Fruit fly (Drosophila melanogaster) whole organism, embryonic: ENCODE measurements around the gene CG4382.

ENCODE experiments used
- Aef1 ChIP-seq: fragments of 200-800 bp; sonication (Bioruptor generic); IDR thresholded peaks from 3 replicates; pipeline ENCODE4 v1.3.6; 2022; ENCODE audit warnings: missing biosample characterization, missing genetic modification characterization
- Asciz ChIP-seq: fragments of 200-800 bp; sonication (Bioruptor generic); optimal IDR thresholded peaks from 2 replicates; lab custom pipeline; 2017; ENCODE audit warnings: missing biosample characterization, mild to moderate bottlenecking, missing genetic modification characterization, missing genetic modification reagents
- CG11560 ChIP-seq: fragments of 200-800 bp; sonication (Bioruptor generic); IDR thresholded peaks from 3 replicates; pipeline ENCODE4 v1.3.6; 2022; ENCODE audit warnings: missing biosample characterization, missing genetic modification characterization
- CG12104 ChIP-seq: fragments of 200-800 bp; sonication (Bioruptor generic); optimal IDR thresholded peaks from 3 replicates; lab custom pipeline; 2016; ENCODE audit warnings: missing biosample characterization, missing genetic modification characterization
- CG12942 ChIP-seq: fragments of 200-800 bp; sonication (Bioruptor generic); optimal IDR thresholded peaks from 3 replicates; lab custom pipeline; 2016; ENCODE audit warnings: missing biosample characterization, missing genetic modification characterization
- CG13775 ChIP-seq: fragments of 200-800 bp; sonication (Bioruptor generic); optimal IDR thresholded peaks from 3 replicates; lab custom pipeline; 2017; ENCODE audit warnings: missing biosample characterization, mild to moderate bottlenecking, missing genetic modification characterization
- CG13894 ChIP-seq: fragments of 200-800 bp; sonication (Bioruptor generic); optimal IDR thresholded peaks from 3 replicates; lab custom pipeline; 2018; ENCODE audit warnings: missing biosample characterization, mild to moderate bottlenecking, missing genetic modification characterization, moderate library complexity
- CG14014 ChIP-seq: fragments of 200-800 bp; sonication (Bioruptor generic); IDR thresholded peaks from 2 replicates; pipeline ENCODE4 v1.3.6; 2022; ENCODE audit warnings: missing biosample characterization, missing genetic modification characterization
- CG14441 ChIP-seq: fragments of 200-800 bp; sonication (Bioruptor generic); IDR thresholded peaks from 2 replicates; pipeline ENCODE4 v1.3.6; 2022; ENCODE audit warnings: missing biosample characterization, missing genetic modification characterization
- CG18764 ChIP-seq: fragments of 200-800 bp; sonication (Bioruptor generic); optimal IDR thresholded peaks from 3 replicates; lab custom pipeline; 2016; ENCODE audit warnings: missing biosample characterization, missing genetic modification characterization
- CG31224 ChIP-seq: fragments of 200-800 bp; sonication (Bioruptor generic); IDR thresholded peaks from 2 replicates; pipeline ENCODE4 v1.3.6; 2022; ENCODE audit warnings: missing biosample characterization, missing genetic modification characterization
- CG31441 ChIP-seq: fragments of 200-800 bp; sonication (Bioruptor generic); IDR thresholded peaks from 2 replicates; pipeline ENCODE4 v1.3.6; 2022; ENCODE audit warnings: missing biosample characterization, missing genetic modification characterization
- CG3163 ChIP-seq: fragments of 200-800 bp; sonication (Bioruptor generic); optimal IDR thresholded peaks from 3 replicates; lab custom pipeline; 2016; ENCODE audit warnings: missing biosample characterization, missing genetic modification characterization
- CG3726 ChIP-seq: fragments of 200-800 bp; sonication (Bioruptor generic); IDR thresholded peaks from 3 replicates; pipeline ENCODE4, ENCODE4 v1.3.6; 2022; ENCODE audit warnings: missing biosample characterization, missing genetic modification characterization
- CG6254 ChIP-seq: fragments of 200-800 bp; sonication (Bioruptor generic); optimal IDR thresholded peaks from 3 replicates; lab custom pipeline; 2017; ENCODE audit warnings: mild to moderate bottlenecking, missing biosample characterization, missing genetic modification reagents, missing genetic modification characterization
- CG7271 ChIP-seq: fragments of 200-800 bp; sonication (Bioruptor generic); optimal IDR thresholded peaks from 2 replicates; lab custom pipeline; 2018; ENCODE audit warnings: missing biosample characterization, mild to moderate bottlenecking, missing genetic modification characterization, moderate library complexity
- CG7357 ChIP-seq: fragments of 200-800 bp; sonication (Bioruptor generic); IDR thresholded peaks from 3 replicates; pipeline ENCODE4 v1.3.6; 2022; ENCODE audit warnings: missing biosample characterization, missing genetic modification characterization
- CG8359 ChIP-seq: fragments of 200-800 bp; sonication (Bioruptor generic); optimal IDR thresholded peaks from 2 replicates; lab custom pipeline; 2017; ENCODE audit warnings: missing biosample characterization, mild to moderate bottlenecking, missing genetic modification characterization, borderline replicate concordance
- CG9215 ChIP-seq: fragments of 200-800 bp; sonication (Bioruptor generic); IDR thresholded peaks from 2 replicates; pipeline ENCODE4 v1.3.6; 2022; ENCODE audit warnings: missing biosample characterization, missing genetic modification characterization
- CrebB ChIP-seq: fragments of 200-800 bp; sonication (Bioruptor generic); optimal IDR thresholded peaks from 3 replicates; lab custom pipeline; 2018; ENCODE audit warnings: missing biosample characterization, mild to moderate bottlenecking, missing genetic modification characterization
- Dad ChIP-seq: fragments of 200-800 bp; sonication (Bioruptor generic); optimal IDR thresholded peaks from 3 replicates; lab custom pipeline; 2016; ENCODE audit warnings: missing biosample characterization, missing genetic modification characterization
- Drgx ChIP-seq: fragments of 200-800 bp; sonication (Bioruptor generic); IDR thresholded peaks from 2 replicates; pipeline ENCODE4 v1.3.6; 2022; ENCODE audit warnings: missing biosample characterization, missing genetic modification characterization
- Ets65A ChIP-seq: fragments of 200-800 bp; sonication (Bioruptor generic); peaks from one replicate; lab custom pipeline; 2016; ENCODE audit warnings: missing biosample characterization, missing genetic modification characterization
- Gug ChIP-seq: fragments of 200-800 bp; sonication (Bioruptor generic); IDR thresholded peaks from 4 replicates; pipeline ENCODE4 v1.3.6; 2022; ENCODE audit warnings: missing biosample characterization, missing genetic modification characterization
- HLH4C ChIP-seq: fragments of 200-800 bp; sonication (Bioruptor generic); IDR thresholded peaks from 3 replicates; pipeline ENCODE4 v1.3.6; 2022; ENCODE audit warnings: missing biosample characterization, missing genetic modification characterization; ENCODE audit not compliant: partially characterized antibody
- Hand ChIP-seq: fragments of 200-800 bp; sonication (Bioruptor generic); optimal IDR thresholded peaks from 2 replicates; lab custom pipeline; 2017; ENCODE audit warnings: mild to moderate bottlenecking, missing biosample characterization, missing genetic modification reagents, missing genetic modification characterization
- Hey ChIP-seq: fragments of 200-800 bp; sonication (Bioruptor generic); optimal IDR thresholded peaks from 3 replicates; lab custom pipeline; 2018; ENCODE audit warnings: missing biosample characterization, mild to moderate bottlenecking, missing genetic modification characterization
- Lhr ChIP-seq: fragments of 200-800 bp; sonication (Bioruptor generic); optimal IDR thresholded peaks from 3 replicates; lab custom pipeline; 2017; ENCODE audit warnings: mild to moderate bottlenecking, missing biosample characterization, missing genetic modification reagents, missing genetic modification characterization
- MESR4 ChIP-seq: fragments of 200-800 bp; sonication (Bioruptor generic); optimal IDR thresholded peaks from 2 replicates; lab custom pipeline; 2018; ENCODE audit warnings: missing biosample characterization, mild to moderate bottlenecking, missing genetic modification characterization, moderate library complexity
- MTF-1 ChIP-seq: fragments of 200-800 bp; sonication (Bioruptor generic); optimal IDR thresholded peaks from 2 replicates; lab custom pipeline; 2018; ENCODE audit warnings: missing biosample characterization, mild to moderate bottlenecking, missing genetic modification characterization, borderline replicate concordance
- Nf-YC ChIP-seq: fragments of 200-800 bp; optimal IDR thresholded peaks from 3 replicates; lab custom pipeline; 2019; ENCODE audit warnings: missing biosample characterization, mild to moderate bottlenecking, missing genetic modification characterization, moderate library complexity
- NfI ChIP-seq: fragments of 200-800 bp; sonication (Bioruptor generic); optimal IDR thresholded peaks from 3 replicates; lab custom pipeline; 2018; ENCODE audit warnings: missing biosample characterization, mild to moderate bottlenecking, missing genetic modification characterization, moderate library complexity
- Sry-β ChIP-seq: fragments of 200-800 bp; sonication (Bioruptor generic); optimal IDR thresholded peaks from 2 replicates; lab custom pipeline; 2018; ENCODE audit warnings: missing biosample characterization, mild to moderate bottlenecking, missing genetic modification characterization, moderate library complexity
- ab ChIP-seq: fragments of 200-800 bp; sonication (Bioruptor generic); optimal IDR thresholded peaks from 2 replicates; lab custom pipeline; 2016; ENCODE audit warnings: missing biosample characterization, missing genetic modification characterization
- amos ChIP-seq: fragments of 200-800 bp; sonication (Bioruptor generic); IDR thresholded peaks from 2 replicates; pipeline ENCODE4 v1.3.6; 2022; ENCODE audit warnings: missing biosample characterization, missing genetic modification characterization; ENCODE audit not compliant: partially characterized antibody
- bab2 ChIP-seq: fragments of 200-800 bp; sonication (Bioruptor generic); optimal IDR thresholded peaks from 2 replicates; lab custom pipeline; 2016; ENCODE audit warnings: missing biosample characterization, missing genetic modification characterization
- bowl ChIP-seq: fragments of 200-800 bp; sonication (Bioruptor generic); IDR thresholded peaks from 2 replicates; pipeline ENCODE4 v1.3.6; 2022; ENCODE audit warnings: missing biosample characterization, missing genetic modification characterization
- chif ChIP-seq, 2 experiments: fragments of 200-800 bp; sonication (Bioruptor generic); optimal IDR thresholded peaks; 3 replicates each; lab custom pipeline; 2016; ENCODE audit warnings: missing biosample characterization in 2 of 2, missing genetic modification characterization in 2 of 2
- cwo ChIP-seq: fragments of 200-800 bp; sonication (Bioruptor generic); optimal IDR thresholded peaks from 3 replicates; lab custom pipeline; 2017; ENCODE audit warnings: missing biosample characterization, missing genetic modification characterization, mild to moderate bottlenecking, moderate library complexity, missing genetic modification reagents
- dimm ChIP-seq: fragments of 200-800 bp; sonication (Bioruptor generic); IDR thresholded peaks from 2 replicates; pipeline ENCODE4 v1.3.6; 2022; ENCODE audit warnings: missing biosample characterization, missing genetic modification characterization
- en ChIP-seq: fragments of 200-800 bp; sonication (Bioruptor generic); optimal IDR thresholded peaks from 2 replicates; lab custom pipeline; 2016; ENCODE audit warnings: missing biosample characterization, missing genetic modification characterization
- gce ChIP-seq: fragments of 200-800 bp; sonication (Bioruptor generic); IDR thresholded peaks from 3 replicates; pipeline ENCODE4 v1.3.6; 2022; ENCODE audit warnings: missing biosample characterization, missing genetic modification characterization
- grn ChIP-seq: fragments of 200-800 bp; sonication (Bioruptor generic); optimal IDR thresholded peaks from 3 replicates; lab custom pipeline; 2017; ENCODE audit warnings: missing biosample characterization, missing genetic modification characterization
- nerfin-2 ChIP-seq: fragments of 200-800 bp; sonication (Bioruptor generic); IDR thresholded peaks from 2 replicates; pipeline ENCODE4 v1.3.6; 2022; ENCODE audit warnings: missing biosample characterization, missing genetic modification characterization; ENCODE audit not compliant: partially characterized antibody
- onecut ChIP-seq: fragments of 200-800 bp; sonication (Bioruptor generic); IDR thresholded peaks from 2 replicates; pipeline ENCODE4 v1.3.6; 2022; ENCODE audit warnings: missing biosample characterization, missing genetic modification characterization
- peb ChIP-seq: fragments of 200-800 bp; sonication (Bioruptor generic); IDR thresholded peaks from 2 replicates; pipeline ENCODE4 v1.3.6; 2022; ENCODE audit warnings: missing biosample characterization, missing genetic modification characterization
- pfk ChIP-seq: fragments of 200-800 bp; sonication (Bioruptor generic); optimal IDR thresholded peaks from 2 replicates; lab custom pipeline; 2018; ENCODE audit warnings: missing biosample characterization, mild to moderate bottlenecking, missing genetic modification characterization, moderate library complexity
- pho ChIP-seq: fragments of 200-800 bp; sonication (Bioruptor generic); optimal IDR thresholded peaks from 2 replicates; lab custom pipeline; 2016; ENCODE audit warnings: missing biosample characterization, missing genetic modification characterization
- seq ChIP-seq: fragments of 200-800 bp; sonication (Bioruptor generic); IDR thresholded peaks from 2 replicates; pipeline ENCODE4 v1.3.6; 2022; ENCODE audit warnings: missing biosample characterization, missing genetic modification characterization
- sqz ChIP-seq: fragments of 200-800 bp; sonication (Bioruptor generic); optimal IDR thresholded peaks from 3 replicates; lab custom pipeline; 2018; ENCODE audit warnings: missing biosample characterization, mild to moderate bottlenecking, missing genetic modification characterization
- zfh2 ChIP-seq: fragments of 200-800 bp; sonication (Bioruptor generic); optimal IDR thresholded peaks from 2 replicates; lab custom pipeline; 2016; ENCODE audit warnings: missing biosample characterization, missing genetic modification characterization

The CG4382 gene

DNA sequence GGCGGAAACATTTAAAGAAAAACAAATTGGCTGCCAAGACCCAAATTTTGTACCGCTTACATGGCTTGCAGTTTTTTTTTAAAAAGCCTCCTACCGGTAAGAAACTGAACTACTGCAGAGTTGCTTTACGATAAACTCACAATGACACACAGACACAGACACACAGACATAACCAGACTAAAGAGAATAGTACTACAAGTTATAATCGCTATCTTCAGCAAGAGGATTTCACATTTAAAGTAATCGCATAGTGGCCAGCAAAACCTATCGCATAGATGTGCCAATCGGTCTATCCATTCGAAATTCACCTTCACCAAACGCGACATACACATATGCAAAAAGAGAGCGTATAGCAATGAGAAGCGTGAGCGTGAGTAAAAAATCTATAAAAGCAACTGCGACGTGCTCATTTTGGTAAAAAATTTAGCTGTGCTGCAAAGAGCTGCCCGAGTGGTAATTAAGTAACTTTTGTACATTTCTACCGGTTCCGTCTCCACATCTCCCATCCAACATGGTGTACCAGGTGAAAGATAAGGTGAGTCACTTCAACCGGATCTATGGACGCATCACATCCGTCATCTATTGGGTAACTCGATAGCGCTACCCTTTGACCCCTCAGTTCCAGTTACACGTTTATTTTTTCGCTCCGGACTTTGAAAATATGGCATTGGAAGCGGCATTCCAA lies 12.5 kb upstream of the CG4382 start, which contains the start of gene Trx2 (continued):
- TF ChIP-seq Ets65A (GFP tag; lab: Kevin White, UChicago) (no peak), amos (GFP tag; lab: Robert Waterston, UW) (peak; percentile 3; the same call in 1 of the 2 replicates), pho (no peak), CrebB (no peak), CG6254 (GFP tag; lab: Kevin White, UChicago) (no peak), MESR4 (GFP tag; lab: Kevin White, UChicago) (peak; percentile 44), cwo (GFP tag; lab: Kevin White, UChicago) (peak; percentile 18), chif (GFP tag; optimal IDR thresholded peaks at IDR 0.05; lab: Kevin White, UChicago) (no peak), en (GFP tag; lab: Kevin White, UChicago) (no peak), nerfin-2 (GFP tag; lab: Robert Waterston, UW) (no peak), Dad (GFP tag; lab: Kevin White, UChicago) (no peak), pfk (GFP tag; lab: Kevin White, UChicago) (peak; percentile 9), CG12942 (no peak), CG11560 (no peak), CG31224 (GFP tag; lab: Robert Waterston, UW) (no peak), CG18764 (GFP tag; lab: Kevin White, UChicago) (no peak), CG3163 (no peak), CG14014 (GFP tag; lab: Robert Waterston, UW) (peak; percentile 47; the same call in 1 of the 2 replicates), grn (GFP tag; lab: Kevin White, UChicago) (peak; percentile 23), gce (GFP tag; lab: Robert Waterston, UW) (no peak; the same call in 2 of the 3 replicates), CG3726 (GFP tag; lab: Robert Waterston, UW) (no peak), Gug (GFP tag; lab: Robert Waterston, UW) (no peak), dimm (no peak), Lhr (GFP tag; lab: Kevin White, UChicago) (no peak), seq (GFP tag; lab: Robert Waterston, UW) (no peak; the same call in 1 of the 2 replicates), MTF-1 (no peak), CG9215 (GFP tag; lab: Robert Waterston, UW) (no peak), CG13894 (tag; lab: Kevin White, UChicago) (peak; percentile 36), Aef1 (GFP tag; lab: Robert Waterston, UW) (no peak), Hey (no peak), CG13775 (GFP tag; lab: Kevin White, UChicago) (no peak), Asciz (GFP tag; lab: Kevin White, UChicago) (no peak), bab2 (GFP tag; lab: Kevin White, UChicago) (no peak), Nf-YC (tag; lab: Kevin White, UChicago) (peak; percentile 7), bowl (GFP tag; lab: Robert Waterston, UW) (no peak), onecut (GFP tag; lab: Robert Waterston, UW) (peak; percentile 68)

- TF ChIP-seq CG7271 (tag; lab: Kevin White, UChicago), result no peak
- no peak for TF ChIP-seq CG12104
- no peak for TF ChIP-seq gce (GFP tag; lab: Robert Waterston, UW)
- no peak for TF ChIP-seq sqz (GFP tag; lab: Kevin White, UChicago)
- no peak for TF ChIP-seq Sry-β
- no peak for TF ChIP-seq CG14441 (GFP tag; lab: Robert Waterston, UW)
- no peak for TF ChIP-seq chif (GFP tag; optimal IDR thresholded peaks at IDR 0.05; lab: Kevin White, UChicago)
- TF ChIP-seq peb (GFP tag; lab: Robert Waterston, UW), result no peak
- TF ChIP-seq amos (GFP tag; lab: Robert Waterston, UW), result peak; percentile 39
- TF ChIP-seq CG31441 (GFP tag; lab: Robert Waterston, UW), result no peak
- TF ChIP-seq HLH4C (GFP tag; lab: Robert Waterston, UW), result no peak
- no peak for TF ChIP-seq zfh2
- no peak for TF ChIP-seq ab
- TF ChIP-seq NfI, result no peak
- no peak for TF ChIP-seq CG7357 (GFP tag; lab: Robert Waterston, UW)
- TF ChIP-seq CG8359, result no peak
- no peak for TF ChIP-seq Hand (GFP tag; lab: Kevin White, UChicago)
- TF ChIP-seq Drgx (GFP tag; lab: Robert Waterston, UW), result no peak
Observed at dm6 chr2L:9612654-9613005, 12.0 kb upstream of the CG4382 start.
